Worm (Caenorhabditis elegans) whole organism, young adult: ENCODE data around the gene T01G5.8.

Source experiments
- ama-1 ChIP-seq, 3 experiments: fragments of 150-350 bp in 1 of 3; sonication (generic microtip) in 2 of 3; optimal IDR thresholded peaks; 2 replicates each; lab custom pipeline; 2014 to 2018; ENCODE audit warnings: missing biosample characterization in 2 of 3, missing genetic modification characterization in 2 of 3, missing genetic modification reagents in 2 of 3
- snpc-1.3 ChIP-seq: sonication (generic microtip); optimal IDR thresholded peaks from 2 replicates; lab custom pipeline; 2017; ENCODE audit warnings: missing genetic modification characterization, mild to moderate bottlenecking, missing compliant biosample characterization, antibody characterized with exemption, moderate library complexity, missing genotype, missing genetic modification reagents; ENCODE audit not compliant: insufficient read depth
- snpc-4 ChIP-seq, 5 experiments: fragments of 150-350 bp in 1 of 5; sonication (generic microtip) in 4 of 5; optimal IDR thresholded peaks; 2 replicates each; lab custom pipeline; 2014 to 2018; ENCODE audit warnings: missing genetic modification characterization in 5 of 5, missing biosample characterization in 3 of 5, antibody characterized with exemption in 2 of 5, mild to moderate bottlenecking in 2 of 5, missing compliant biosample characterization in 2 of 5, missing genotype in 2 of 5, moderate library complexity in 2 of 5, missing genetic modification reagents in 1 of 5

ce11 chrV:15143285-15143684 lies 27.2 kb downstream of the T01G5.8 start, which contains the start of gene K08F9.1:
- TF ChIP-seq snpc-1.3 (tag; lab: Kevin White, UChicago) (no peak), snpc-4 (GFP tag; optimal IDR thresholded peaks at IDR 0.05; lab: Kevin White, UChicago) (no peak), snpc-4 (tag; optimal IDR thresholded peaks at IDR 0.05; lab: Kevin White, UChicago) (no peak), ama-1 (optimal IDR thresholded peaks at IDR 0.05; lab: Kevin White, UChicago) (no peak), ama-1 (GFP tag; optimal IDR thresholded peaks at IDR 0.05; lab: Kevin White, UChicago) (no peak)
